Worm (Caenorhabditis elegans): Measurements from ENCODE around the gene C49F8.3.
"Not testable (repeated sequence)": the region's sequence is repeated elsewhere in the genome, so short reads cannot be mapped to it uniquely, and the experiment has no call there.

ce11 chrX:13428755-13429154 is 41.4 kb upstream of the C49F8.3 start, which contains the start of gene fkh-4:
- TF ChIP-seq ztf-11, elt-3, unc-39, lsy-2, snpc-4 (tag; optimal IDR thresholded peaks at IDR 0.05): not testable (repeated sequence)
